Fruit fly (Drosophila melanogaster) ovary, adult (tissue): ENCODE measurements around the gene eIF4E7.
A peak's percentile ranks its signal among the peaks of the same experiment; 100 is the strongest.

ENCODE experiments used
- CG17801 ChIP-seq: fragments of 200-800 bp; optimal IDR thresholded peaks from 2 replicates; lab custom pipeline; 2019; ENCODE audit warnings: missing biosample characterization, mild to moderate bottlenecking, missing genetic modification characterization, moderate library complexity; ENCODE audit not compliant: partially characterized antibody

The eIF4E7 gene

dm6 chrX:1170117-1170878 is 8.1 kb upstream of the eIF4E7 start, which contains the start of gene CG11378:
Gene CG11378 (plus strand): TSS chrX:1170828.
- no peak for TF ChIP-seq CG17801 (GFP tag; lab: Kevin White, UChicago)

- no peak for TF ChIP-seq CG17801 (GFP tag; lab: Kevin White, UChicago)
These were observed 16.8 kb downstream of the eIF4E7 start, which contains the start of gene CG14628 for dm6 chrX:1145344-1145743. Gene CG14628 (plus strand): TSS chrX:1145644.

DNA sequence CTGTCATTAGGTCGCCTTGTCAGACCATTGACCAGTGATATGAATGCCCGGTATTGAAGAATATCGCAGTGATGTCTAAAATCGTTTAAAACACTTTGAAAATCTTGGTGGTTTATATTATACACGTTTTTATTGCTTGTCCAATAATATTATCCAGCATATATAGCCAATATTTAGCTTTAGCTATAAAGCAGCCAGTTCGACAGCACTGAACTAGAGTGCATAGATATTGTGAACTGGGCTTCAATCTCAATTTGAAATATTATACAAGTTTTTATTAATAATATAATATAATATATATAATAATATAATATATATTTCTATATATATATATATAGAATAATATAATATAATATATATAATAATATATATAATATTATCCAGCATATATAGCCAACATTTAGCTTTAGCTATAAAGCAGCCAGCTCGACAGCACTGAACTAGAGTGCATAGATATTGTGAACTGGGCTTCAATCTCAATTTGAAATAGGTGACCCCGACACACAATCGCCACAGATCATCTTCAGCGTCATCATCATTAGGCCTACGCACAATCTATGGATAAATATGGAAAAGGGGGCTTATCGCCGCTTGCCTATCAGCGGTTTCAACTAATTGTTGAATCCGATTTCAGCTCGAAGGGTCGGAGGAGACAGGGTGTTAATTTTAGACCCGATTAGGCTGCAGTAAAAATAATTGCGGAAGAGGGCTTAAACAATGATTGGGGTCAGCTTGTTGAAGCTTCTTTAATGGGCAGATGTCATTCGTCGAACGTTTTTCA is 19.4 kb downstream of the eIF4E7 start:
- TF ChIP-seq CG17801 (GFP tag; lab: Kevin White, UChicago): no peak

DNA sequence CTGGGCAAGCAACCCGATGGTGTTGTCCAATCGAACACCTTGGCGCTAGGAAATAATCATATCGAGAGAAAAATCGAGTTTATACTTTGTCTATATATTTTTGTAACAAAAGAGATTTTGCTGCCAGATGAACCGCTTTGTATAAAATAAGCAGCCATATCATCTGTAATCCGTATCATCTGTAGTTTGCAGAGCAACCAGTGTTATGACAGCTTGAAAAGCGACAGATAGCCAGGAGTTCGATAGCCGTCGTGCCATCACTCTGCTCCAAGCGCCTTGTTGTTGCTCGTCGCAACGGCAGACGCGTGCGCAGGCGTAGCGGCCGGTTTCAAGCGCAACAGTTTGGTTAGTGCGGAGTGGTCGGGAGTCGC is 27.2 kb downstream of the eIF4E7 start:
- TF ChIP-seq CG17801 (GFP tag; lab: Kevin White, UChicago): no peak

- TF ChIP-seq CG17801 (GFP tag; lab: Kevin White, UChicago): peak; percentile 13
These were observed 27.9 kb downstream of the eIF4E7 start, which contains the start of gene CG3655 for dm6 chrX:1134053-1135005. Gene CG3655 (minus strand): TSS chrX:1134896.

DNA sequence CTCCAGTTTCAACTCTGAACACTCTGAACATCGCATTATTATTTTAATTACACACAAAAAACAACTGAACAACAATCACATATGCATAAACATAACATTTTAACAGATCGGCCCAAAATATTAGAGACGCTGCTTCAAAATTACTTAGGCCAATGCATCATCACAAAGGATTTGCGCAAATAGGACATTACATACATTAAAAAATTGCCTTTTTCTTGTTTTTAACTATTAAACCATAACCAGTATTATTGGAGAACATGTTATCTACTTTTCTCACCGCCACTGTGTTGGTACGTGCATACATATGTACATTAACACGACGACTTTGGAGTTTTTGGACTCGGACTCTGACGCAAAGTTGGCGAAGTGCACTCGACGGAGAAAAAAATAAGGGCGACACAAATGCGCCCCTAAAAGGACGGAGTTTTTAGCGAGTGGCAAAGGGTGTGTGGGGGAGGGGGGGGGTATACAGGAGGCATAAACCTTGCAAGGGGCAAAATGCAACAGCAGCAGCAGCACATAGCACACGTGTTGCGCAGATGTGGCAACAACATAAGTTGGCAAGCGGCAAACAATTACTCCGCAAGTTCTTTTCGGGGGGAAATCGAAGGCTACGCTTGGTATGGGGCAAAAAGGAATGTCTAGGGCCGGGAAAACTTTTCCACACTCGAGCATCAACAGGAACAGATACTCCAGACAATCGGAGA is 32.5 kb downstream of the eIF4E7 start:
- TF ChIP-seq CG17801 (GFP tag; lab: Kevin White, UChicago): peak; percentile 43

- no peak for TF ChIP-seq CG17801 (GFP tag; lab: Kevin White, UChicago)
These were observed 38.8 kb downstream of the eIF4E7 start for dm6 chrX:1123381-1123780.

- TF ChIP-seq CG17801 (GFP tag; lab: Kevin White, UChicago): no peak
These were observed 41.3 kb downstream of the eIF4E7 start for dm6 chrX:1120896-1121295.

dm6 chrX:1120394-1120793 is 41.8 kb downstream of the eIF4E7 start:
- TF ChIP-seq CG17801 (GFP tag; lab: Kevin White, UChicago): no peak

DNA sequence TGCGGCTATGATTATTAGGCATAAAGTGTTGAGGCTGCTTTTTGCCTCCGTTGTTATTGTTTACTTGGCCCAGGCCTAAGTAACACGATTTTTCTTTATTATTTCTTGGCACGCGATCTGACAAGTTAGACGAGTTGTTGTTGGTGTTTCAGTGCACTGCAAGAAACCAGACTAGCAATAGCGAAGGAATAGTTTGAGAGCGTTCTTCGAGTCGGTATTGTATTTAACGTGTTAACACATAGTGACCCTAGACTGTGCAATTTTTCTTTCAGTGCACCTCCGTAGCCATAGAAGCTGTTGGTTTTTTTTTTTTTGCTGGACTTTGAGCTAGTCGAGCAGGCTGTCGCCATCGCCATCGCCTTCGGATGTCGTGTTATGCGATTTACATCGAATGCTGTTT is 43.0 kb downstream of the eIF4E7 start:
- no peak for TF ChIP-seq CG17801 (GFP tag; lab: Kevin White, UChicago)

DNA sequence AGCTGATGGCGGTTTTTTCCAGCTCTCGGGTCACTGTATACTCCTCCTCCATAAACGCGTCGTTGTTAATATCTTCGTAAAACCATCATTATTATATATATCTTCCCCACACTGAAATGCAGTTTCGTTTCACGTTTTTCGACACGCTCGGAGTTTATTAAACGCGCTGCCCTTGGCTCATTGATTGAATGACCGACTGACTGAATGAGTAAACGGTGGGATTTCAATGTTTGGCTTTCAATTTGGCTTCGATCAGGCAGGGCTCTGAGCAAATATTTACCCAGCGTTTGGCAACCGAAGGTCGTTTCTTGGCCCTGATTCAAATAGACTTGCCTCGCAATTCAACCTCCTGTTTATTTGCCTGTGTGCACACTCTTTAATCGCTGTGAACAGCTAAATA is 52.0 kb downstream of the eIF4E7 start:
- no peak for TF ChIP-seq CG17801 (GFP tag; lab: Kevin White, UChicago)

DNA sequence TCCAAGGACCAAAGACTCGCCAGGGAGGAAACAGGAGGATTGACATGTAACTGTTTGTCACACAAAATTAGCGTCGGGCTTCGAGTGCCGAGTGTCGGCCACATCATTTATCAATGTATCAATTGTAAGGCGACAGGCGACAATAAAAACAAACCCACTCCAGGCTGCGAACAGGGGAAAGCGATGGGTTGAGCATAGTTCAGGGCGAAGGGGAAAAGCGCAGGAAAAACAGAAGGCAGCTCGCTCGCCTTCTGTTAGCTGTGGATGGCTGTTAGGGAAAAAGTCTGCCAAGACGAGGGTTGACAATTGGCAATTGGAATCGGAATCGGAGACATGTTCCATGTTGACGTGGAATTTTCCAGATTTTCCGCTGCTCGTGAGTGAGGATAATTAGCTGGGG is 52.9 kb downstream of the eIF4E7 start:
- TF ChIP-seq CG17801 (GFP tag; lab: Kevin White, UChicago): no peak
